Worm (Caenorhabditis elegans): ENCODE data around the gene str-148.
A peak's percentile ranks its signal among the peaks of the same experiment; 100 is the strongest.

DNA sequence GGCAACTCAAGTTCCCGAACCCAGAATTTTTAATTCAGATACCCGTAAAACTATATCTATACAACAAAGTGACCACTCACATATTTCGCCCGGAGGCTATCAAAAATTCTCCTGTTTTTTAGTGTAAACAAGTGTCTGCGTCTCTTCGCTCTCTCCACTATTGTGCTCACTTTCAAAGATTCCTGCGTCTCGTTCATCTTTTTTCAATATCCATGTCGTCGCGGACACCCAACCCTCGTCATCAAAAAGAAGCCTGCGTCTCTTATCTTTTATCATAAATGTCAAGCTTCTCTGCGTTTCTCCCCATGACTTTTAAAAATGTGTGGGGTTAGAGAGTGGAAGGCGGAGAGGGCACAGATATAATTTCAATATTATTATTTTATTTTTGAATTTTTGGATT lies 39.1 kb downstream of the str-148 start:
- TF ChIP-seq nhr-237 (tag; optimal IDR thresholded peaks at IDR 0.05), result no peak
- TF ChIP-seq ztf-11 (tag; optimal IDR thresholded peaks at IDR 0.05), result no peak
- peak; percentile 13 for TF ChIP-seq unc-120 (tag; optimal IDR thresholded peaks at IDR 0.05; ENCODE audit: poor library complexity, severe bottlenecking)
- TF ChIP-seq lin-13 (tag; optimal IDR thresholded peaks at IDR 0.05), result no peak
- TF ChIP-seq mls-2 (tag; optimal IDR thresholded peaks at IDR 0.05), result no peak
